Fruit fly (Drosophila melanogaster) whole organism, embryonic: ENCODE data around the gene CG5068.
A peak's percentile ranks its signal among the peaks of the same experiment; 100 is the strongest.

ENCODE experiments used
- CG10959 ChIP-seq: fragments of 200-800 bp; sonication (Bioruptor generic); IDR thresholded peaks from 2 replicates; pipeline ENCODE4 v1.3.6; 2022; ENCODE audit warnings: missing biosample characterization, missing genetic modification characterization
- CG11696 ChIP-seq: fragments of 200-800 bp; sonication (Bioruptor generic); IDR thresholded peaks from 2 replicates; pipeline ENCODE4 v1.3.6; 2022; ENCODE audit warnings: missing biosample characterization, missing genetic modification characterization
- CG12659 ChIP-seq: fragments of 200-800 bp; sonication (Bioruptor generic); optimal IDR thresholded peaks from 3 replicates; lab custom pipeline; 2017; ENCODE audit warnings: mild to moderate bottlenecking, missing biosample characterization, missing genetic modification reagents, missing genetic modification characterization
- CG13424 ChIP-seq: fragments of 200-800 bp; sonication (Bioruptor generic); optimal IDR thresholded peaks from 2 replicates; lab custom pipeline; 2019; ENCODE audit warnings: missing biosample characterization, mild to moderate bottlenecking, missing genetic modification characterization, moderate library complexity
- CG18262 ChIP-seq: fragments of 200-800 bp; optimal IDR thresholded peaks from 3 replicates; lab custom pipeline; 2019; ENCODE audit warnings: missing biosample characterization, mild to moderate bottlenecking, missing genetic modification characterization, moderate library complexity
- CG2712 ChIP-seq: fragments of 200-800 bp; optimal IDR thresholded peaks from 3 replicates; lab custom pipeline; 2019; ENCODE audit warnings: missing biosample characterization, mild to moderate bottlenecking, missing genetic modification characterization, moderate library complexity
- CG3726 ChIP-seq: fragments of 200-800 bp; sonication (Bioruptor generic); IDR thresholded peaks from 3 replicates; pipeline ENCODE4, ENCODE4 v1.3.6; 2022; ENCODE audit warnings: missing biosample characterization, missing genetic modification characterization
- CG3847 ChIP-seq: fragments of 200-800 bp; sonication (Bioruptor generic); IDR thresholded peaks from 2 replicates; pipeline ENCODE4 v1.3.6; 2022; ENCODE audit warnings: missing biosample characterization, missing genetic modification characterization
- CG6765 ChIP-seq: fragments of 200-800 bp; sonication (Bioruptor generic); optimal IDR thresholded peaks from 3 replicates; lab custom pipeline; 2017; ENCODE audit warnings: missing biosample characterization, mild to moderate bottlenecking, missing genetic modification characterization
- CG7271 ChIP-seq: fragments of 200-800 bp; sonication (Bioruptor generic); optimal IDR thresholded peaks from 2 replicates; lab custom pipeline; 2018; ENCODE audit warnings: missing biosample characterization, mild to moderate bottlenecking, missing genetic modification characterization, moderate library complexity
- CG7786 ChIP-seq: fragments of 200-800 bp; sonication (Bioruptor generic); optimal IDR thresholded peaks from 2 replicates; lab custom pipeline; 2016; ENCODE audit warnings: missing biosample characterization, missing genetic modification characterization
- CG9215 ChIP-seq: fragments of 200-800 bp; sonication (Bioruptor generic); IDR thresholded peaks from 2 replicates; pipeline ENCODE4 v1.3.6; 2022; ENCODE audit warnings: missing biosample characterization, missing genetic modification characterization
- CG9609 ChIP-seq: fragments of 200-800 bp; sonication (Bioruptor generic); optimal IDR thresholded peaks from 3 replicates; lab custom pipeline; 2016; ENCODE audit warnings: missing biosample characterization, missing genetic modification characterization
- CG9817 ChIP-seq: fragments of 200-800 bp; sonication (Bioruptor generic); optimal IDR thresholded peaks from 2 replicates; lab custom pipeline; 2018; ENCODE audit warnings: missing biosample characterization, mild to moderate bottlenecking, missing genetic modification characterization, moderate library complexity
- Camta ChIP-seq: fragments of 200-800 bp; sonication (Bioruptor generic); optimal IDR thresholded peaks from 2 replicates; lab custom pipeline; 2016; ENCODE audit warnings: missing biosample characterization, missing genetic modification characterization
- CoRest ChIP-seq: fragments of 200-800 bp; sonication (Bioruptor generic); optimal IDR thresholded peaks from 3 replicates; lab custom pipeline; 2018; ENCODE audit warnings: missing biosample characterization, mild to moderate bottlenecking, missing genetic modification characterization, moderate library complexity
- Deaf1 ChIP-seq: fragments of 200-800 bp; optimal IDR thresholded peaks from 3 replicates; lab custom pipeline; 2019; ENCODE audit warnings: missing biosample characterization, mild to moderate bottlenecking, missing genetic modification characterization, moderate library complexity
- Dfd ChIP-seq, 2 experiments: fragments of >200 bp; optimal IDR thresholded peaks; 2 replicates each; lab custom pipeline; 2017; ENCODE audit warnings: missing biosample characterization in 2 of 2, missing genetic modification characterization in 2 of 2
- Dp ChIP-seq: fragments of 200-800 bp; sonication (Bioruptor generic); optimal IDR thresholded peaks from 2 replicates; lab custom pipeline; 2018; ENCODE audit warnings: missing biosample characterization, mild to moderate bottlenecking, missing genetic modification characterization, moderate library complexity
- E2f2 ChIP-seq: fragments of 200-800 bp; sonication (Bioruptor generic); IDR thresholded peaks from 2 replicates; pipeline ENCODE4 v1.3.6; 2022; ENCODE audit warnings: missing biosample characterization, missing genetic modification characterization
- Fer2 ChIP-seq: fragments of 200-800 bp; sonication (Bioruptor generic); optimal IDR thresholded peaks from 2 replicates; lab custom pipeline; 2018; ENCODE audit warnings: missing biosample characterization, mild to moderate bottlenecking, missing genetic modification characterization, moderate library complexity
- GATAe ChIP-seq: fragments of 200-800 bp; sonication (Bioruptor generic); conservative IDR thresholded peaks from 2 replicates; pipeline ENCODE4 v1.3.6; 2022; ENCODE audit warnings: missing biosample characterization, missing genetic modification characterization
- Hr39 ChIP-seq: fragments of >200 bp; optimal IDR thresholded peaks from 2 replicates; lab custom pipeline; 2017
- Hr78 ChIP-seq, 2 experiments: fragments of 200-800 bp in 1 of 2; fragments of >200 bp in 1 of 2; sonication (Bioruptor generic) in 1 of 2; optimal IDR thresholded peaks; 2 replicates each; lab custom pipeline; 2017 to 2019; ENCODE audit warnings: missing biosample characterization in 2 of 2, missing genetic modification characterization in 2 of 2, mild to moderate bottlenecking in 1 of 2, moderate library complexity in 1 of 2
- Lim3 ChIP-seq: fragments of 200-800 bp; sonication (Bioruptor generic); IDR thresholded peaks from 2 replicates; pipeline ENCODE4 v1.3.6; 2022; ENCODE audit warnings: missing biosample characterization, missing genetic modification characterization
- Rx ChIP-seq: fragments of 200-800 bp; sonication (Bioruptor generic); IDR thresholded peaks from 2 replicates; pipeline ENCODE4 v1.3.6; 2022; ENCODE audit warnings: missing biosample characterization, missing genetic modification characterization
- Side ChIP-seq: fragments of 200-800 bp; sonication (Bioruptor generic); optimal IDR thresholded peaks from 2 replicates; lab custom pipeline; 2016; ENCODE audit warnings: missing biosample characterization, missing genetic modification characterization
- Sry-δ ChIP-seq: fragments of 200-800 bp; sonication (Bioruptor generic); optimal IDR thresholded peaks from 2 replicates; lab custom pipeline; 2016; ENCODE audit warnings: missing biosample characterization, missing genetic modification characterization
- caup ChIP-seq: fragments of 200-800 bp; sonication (Bioruptor generic); optimal IDR thresholded peaks from 3 replicates; lab custom pipeline; 2017; ENCODE audit warnings: missing biosample characterization, mild to moderate bottlenecking, missing genetic modification characterization, moderate library complexity; ENCODE audit not compliant: severe bottlenecking
- dati ChIP-seq: fragments of 200-800 bp; sonication (Bioruptor generic); IDR thresholded peaks from 2 replicates; pipeline ENCODE4 v1.3.6; 2022; ENCODE audit warnings: missing biosample characterization, missing genetic modification characterization
- dimm ChIP-seq: fragments of 200-800 bp; sonication (Bioruptor generic); IDR thresholded peaks from 2 replicates; pipeline ENCODE4 v1.3.6; 2022; ENCODE audit warnings: missing biosample characterization, missing genetic modification characterization
- emc ChIP-seq: fragments of 200-800 bp; sonication (Bioruptor generic); optimal IDR thresholded peaks from 2 replicates; lab custom pipeline; 2016; ENCODE audit warnings: missing biosample characterization, missing genetic modification characterization
- exex ChIP-seq: fragments of 200-800 bp; sonication (Bioruptor generic); optimal IDR thresholded peaks from 4 replicates; lab custom pipeline; 2018; ENCODE audit warnings: missing biosample characterization, mild to moderate bottlenecking, missing genetic modification characterization, moderate library complexity
- fd102C ChIP-seq: fragments of 200-800 bp; sonication (Bioruptor generic); optimal IDR thresholded peaks from 2 replicates; lab custom pipeline; 2018; ENCODE audit warnings: missing biosample characterization, mild to moderate bottlenecking, missing genetic modification characterization, moderate library complexity
- fru ChIP-seq: fragments of >200 bp; optimal IDR thresholded peaks from 2 replicates; lab custom pipeline; 2017
- kni ChIP-seq: fragments of 200-800 bp; sonication (Bioruptor generic); optimal IDR thresholded peaks from 3 replicates; lab custom pipeline; 2017; ENCODE audit warnings: mild to moderate bottlenecking, missing biosample characterization, missing genetic modification reagents, missing genetic modification characterization
- nerfin-1 ChIP-seq: fragments of 200-800 bp; sonication (Bioruptor generic); optimal IDR thresholded peaks from 3 replicates; lab custom pipeline; 2019; ENCODE audit warnings: missing biosample characterization, mild to moderate bottlenecking, missing genetic modification characterization, moderate library complexity
- oc ChIP-seq: fragments of 200-800 bp; sonication (Bioruptor generic); optimal IDR thresholded peaks from 2 replicates; lab custom pipeline; 2018; ENCODE audit warnings: missing biosample characterization, mild to moderate bottlenecking, missing genetic modification characterization, moderate library complexity
- phol ChIP-seq: fragments of 200-800 bp; sonication (Bioruptor generic); optimal IDR thresholded peaks from 3 replicates; lab custom pipeline; 2018; ENCODE audit warnings: missing biosample characterization, mild to moderate bottlenecking, missing genetic modification characterization, moderate library complexity
- seq ChIP-seq: fragments of 200-800 bp; sonication (Bioruptor generic); IDR thresholded peaks from 2 replicates; pipeline ENCODE4 v1.3.6; 2022; ENCODE audit warnings: missing biosample characterization, missing genetic modification characterization
- sisA ChIP-seq: fragments of 200-800 bp; sonication (Bioruptor generic); IDR thresholded peaks from 2 replicates; pipeline ENCODE4 v1.3.6; 2022; ENCODE audit warnings: missing biosample characterization, missing genetic modification characterization
- slou ChIP-seq: fragments of 200-800 bp; sonication (Bioruptor generic); optimal IDR thresholded peaks from 3 replicates; lab custom pipeline; 2016; ENCODE audit warnings: missing biosample characterization, missing genetic modification characterization
- unpg ChIP-seq: fragments of 200-800 bp; sonication (Bioruptor generic); optimal IDR thresholded peaks from 3 replicates; lab custom pipeline; 2018; ENCODE audit warnings: missing biosample characterization, mild to moderate bottlenecking, missing genetic modification characterization, moderate library complexity
- wek ChIP-seq: fragments of 200-800 bp; sonication (Bioruptor generic); optimal IDR thresholded peaks from 3 replicates; lab custom pipeline; 2018; ENCODE audit warnings: missing biosample characterization, mild to moderate bottlenecking, missing genetic modification characterization, moderate library complexity
- zf30C ChIP-seq: fragments of 200-800 bp; sonication (Bioruptor generic); optimal IDR thresholded peaks from 3 replicates; lab custom pipeline; 2018; ENCODE audit warnings: missing biosample characterization, mild to moderate bottlenecking, missing genetic modification characterization

CG5068 gene

DNA sequence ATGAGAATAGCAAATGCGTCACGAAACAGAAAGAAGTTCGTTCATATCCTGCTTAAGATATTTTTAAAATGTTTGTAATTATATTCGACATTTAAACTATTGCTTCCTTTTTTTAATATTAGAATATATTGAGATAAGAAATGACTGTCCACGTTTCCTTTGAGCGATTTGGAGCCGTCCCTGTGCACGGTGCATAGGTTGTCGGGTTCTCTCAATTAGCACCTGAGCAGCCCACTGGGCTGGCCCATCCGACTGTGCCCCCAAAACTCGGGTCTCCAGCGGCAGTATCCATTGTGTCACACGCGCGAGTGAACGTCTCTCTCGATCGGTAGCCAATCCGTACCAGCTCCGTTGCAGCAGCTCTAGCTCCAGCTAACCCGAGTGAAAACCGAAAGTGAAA lies 28.0 kb upstream of the CG5068 start, which contains the start of gene CG13313 (continued):
- TF ChIP-seq CG18262 (tag; lab: Kevin White, UChicago) (no peak), Dfd (GFP tag; optimal IDR thresholded peaks at IDR 0.05; lab: Kevin White, UChicago) (no peak), caup (no peak), CG12659 (peak; percentile 24), CG7786 (GFP tag; lab: Kevin White, UChicago) (no peak), CG9817 (peak; percentile 7), CG9215 (GFP tag; lab: Robert Waterston, UW) (0 out of 2 replicates have a peak, but pooled peaks have one; percentile 14), nerfin-1 (tag; lab: Kevin White, UChicago) (no peak), CG10959 (GFP tag; lab: Robert Waterston, UW) (no peak), CoRest (tag; lab: Kevin White, UChicago) (peak; percentile 18), Hr39 (no peak), CG2712 (tag; lab: Kevin White, UChicago) (peak; percentile 27), CG7271 (no peak), CG6765 (no peak), GATAe (GFP tag; lab: Robert Waterston, UW) (no peak), fd102C (GFP tag; lab: Kevin White, UChicago) (no peak), CG3726 (GFP tag; lab: Robert Waterston, UW) (no peak), Deaf1 (tag; lab: Kevin White, UChicago) (no peak), Fer2 (tag; lab: Kevin White, UChicago) (no peak), emc (GFP tag; lab: Kevin White, UChicago) (no peak), CG13424 (tag; lab: Kevin White, UChicago) (peak; percentile 18), wek (no peak), sisA (peak; percentile 23; the same call in 1 of the 2 replicates), exex (no peak), dati (GFP tag; lab: Robert Waterston, UW) (no peak), Dp (GFP tag; lab: Kevin White, UChicago) (no peak), CG3847 (no peak), fru (lab: Kevin White, UChicago) (no peak), phol (tag; lab: Kevin White, UChicago) (peak; percentile 3), unpg (GFP tag; lab: Kevin White, UChicago) (no peak), Side (GFP tag; lab: Kevin White, UChicago) (no peak), E2f2 (no peak), dimm (no peak), CG9609 (no peak), Lim3 (GFP tag; lab: Robert Waterston, UW) (no peak), Camta (GFP tag; lab: Kevin White, UChicago) (no peak), Sry-δ (no peak), Rx (no peak), CG11696 (no peak), kni (GFP tag; lab: Kevin White, UChicago) (no peak), oc (tag; lab: Kevin White, UChicago) (no peak), seq (GFP tag; lab: Robert Waterston, UW) (no peak), Hr78 (GFP tag; optimal IDR thresholded peaks at IDR 0.05; lab: Kevin White, UChicago) (peak in 1 of 2 experiments; percentile 5), slou (GFP tag; lab: Kevin White, UChicago) (no peak), zf30C (GFP tag; lab: Kevin White, UChicago) (no peak)
- TF ChIP-seq, all 482 proteins: peak for 19
